Fruit fly (Drosophila melanogaster) S2 (cell line): ENCODE results near the gene mRpL36.

Source experiments
- CG8478 ChIP-seq: fragments of >200 bp; optimal IDR thresholded peaks from 2 replicates; lab custom pipeline; 2018
- CTCF ChIP-seq, 2 experiments: fragments of >200 bp; optimal IDR thresholded peaks; 2 replicates each; lab custom pipeline; 2018

mRpL36 gene

DNA sequence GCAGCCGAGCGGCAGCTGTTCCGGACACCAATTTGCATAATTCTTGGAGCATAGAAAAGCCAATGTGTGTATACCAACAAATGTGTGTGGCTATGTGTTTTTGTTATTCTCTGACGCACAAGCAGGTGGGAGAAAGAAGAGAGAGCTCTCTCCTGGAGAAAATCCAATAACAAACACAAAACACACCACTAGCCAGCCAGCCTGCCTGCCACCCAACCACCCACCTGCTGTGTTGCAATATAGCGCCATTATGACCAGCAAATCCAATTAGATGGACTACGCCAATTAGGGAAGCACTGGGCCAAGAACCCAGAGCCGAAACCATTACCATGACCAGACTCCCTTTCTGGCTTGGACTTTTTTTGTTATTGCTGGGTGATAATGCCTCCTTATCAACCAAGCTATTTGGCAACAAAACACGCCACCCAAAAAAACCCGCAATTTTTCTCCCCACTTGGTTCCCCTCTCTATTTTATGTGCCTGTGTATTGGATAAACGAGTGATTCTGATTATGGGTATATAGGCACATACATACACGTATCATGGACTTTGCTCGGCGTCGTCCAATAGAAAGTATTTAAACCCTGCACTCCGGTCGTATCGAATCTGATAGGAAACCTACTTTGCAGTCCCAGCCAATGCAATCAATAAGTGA, 3.6 kb upstream of the mRpL36 start:
- TF ChIP-seq CG8478 (lab: Kevin White, UChicago) (no peak), CTCF (optimal IDR thresholded peaks at IDR 0.05; lab: Kevin White, UChicago) (no peak)

DNA sequence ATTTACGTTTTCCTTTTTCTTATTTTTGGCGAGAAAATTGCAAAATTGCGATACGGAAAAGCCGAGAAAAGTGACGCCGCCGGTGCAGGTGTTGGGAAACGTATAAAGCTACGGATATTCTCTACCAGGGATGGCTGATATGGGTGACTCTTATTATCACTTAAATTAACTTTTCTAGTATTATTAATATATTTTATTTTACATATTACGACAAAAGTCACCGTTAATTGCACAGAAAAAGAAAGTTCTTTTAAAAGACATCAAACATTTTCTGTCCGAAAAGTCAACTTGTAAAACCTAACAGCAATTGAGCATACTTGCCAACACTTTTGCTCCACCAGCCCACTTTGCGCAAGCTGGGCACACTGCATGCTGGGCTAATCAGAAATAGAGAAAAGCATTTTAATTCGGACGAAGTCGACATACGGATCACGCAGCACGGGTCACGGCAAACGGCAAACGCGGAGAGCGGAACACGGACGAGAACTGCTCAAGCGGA, 2.8 kb upstream of the mRpL36 start, which contains the start of the genes Cds and Uba2:
Gene Cds, plus strand, starts transcription at position 51 of the 499 bp plus-strand sequence.
Gene Uba2, minus strand, starts transcription at position 107 of the 499 bp plus-strand sequence.
- TF ChIP-seq CG8478 (lab: Kevin White, UChicago) (no peak), CTCF (optimal IDR thresholded peaks at IDR 0.05; lab: Kevin White, UChicago) (no peak)

DNA sequence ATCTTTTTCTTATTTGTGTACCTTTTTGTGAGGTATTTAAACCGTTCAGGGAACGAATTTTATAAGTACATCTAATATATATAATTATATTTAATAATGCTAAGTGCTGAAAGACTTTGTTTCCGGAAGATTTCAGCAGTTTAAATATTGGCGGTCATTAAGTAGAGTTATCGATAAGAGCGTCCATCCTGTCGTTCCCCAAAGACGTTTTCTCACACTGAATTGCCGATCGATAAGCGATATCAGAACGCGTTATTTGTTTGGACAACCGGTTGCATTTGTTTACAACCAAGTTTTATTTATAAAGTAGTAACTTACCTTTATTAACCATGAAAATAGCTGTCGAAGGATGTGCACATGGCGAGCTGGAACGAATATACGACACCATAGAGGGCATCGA, 3.3 kb downstream of the mRpL36 start, which contains the start of gene ldbr:
Gene ldbr, plus strand, starts transcription at position 238 of the 400 bp plus-strand sequence.
- no peak for TF ChIP-seq CTCF (optimal IDR thresholded peaks at IDR 0.05; lab: Kevin White, UChicago)
- no peak for TF ChIP-seq CG8478 (lab: Kevin White, UChicago)

DNA sequence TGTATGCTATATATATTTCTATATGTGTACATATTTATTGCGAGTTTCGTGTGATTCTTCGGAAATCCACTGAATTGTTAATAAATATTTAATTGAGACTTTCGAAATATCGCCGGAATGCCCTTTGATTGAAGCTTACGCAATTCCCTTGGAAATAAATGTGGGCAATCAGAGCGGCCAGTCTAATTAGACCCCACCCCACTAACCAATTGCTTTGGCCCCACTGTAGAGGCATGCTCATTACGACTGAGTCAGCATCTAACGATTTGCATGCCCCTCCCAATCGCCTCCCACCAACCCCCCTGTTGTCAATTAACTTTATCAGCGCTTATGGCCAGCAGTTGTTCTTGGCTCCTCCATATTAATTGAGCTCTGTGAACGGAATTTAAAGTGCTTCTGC, 8.1 kb downstream of the mRpL36 start:
- TF ChIP-seq CTCF (optimal IDR thresholded peaks at IDR 0.05; lab: Kevin White, UChicago) = no peak
- TF ChIP-seq CG8478 (lab: Kevin White, UChicago) = no peak

DNA sequence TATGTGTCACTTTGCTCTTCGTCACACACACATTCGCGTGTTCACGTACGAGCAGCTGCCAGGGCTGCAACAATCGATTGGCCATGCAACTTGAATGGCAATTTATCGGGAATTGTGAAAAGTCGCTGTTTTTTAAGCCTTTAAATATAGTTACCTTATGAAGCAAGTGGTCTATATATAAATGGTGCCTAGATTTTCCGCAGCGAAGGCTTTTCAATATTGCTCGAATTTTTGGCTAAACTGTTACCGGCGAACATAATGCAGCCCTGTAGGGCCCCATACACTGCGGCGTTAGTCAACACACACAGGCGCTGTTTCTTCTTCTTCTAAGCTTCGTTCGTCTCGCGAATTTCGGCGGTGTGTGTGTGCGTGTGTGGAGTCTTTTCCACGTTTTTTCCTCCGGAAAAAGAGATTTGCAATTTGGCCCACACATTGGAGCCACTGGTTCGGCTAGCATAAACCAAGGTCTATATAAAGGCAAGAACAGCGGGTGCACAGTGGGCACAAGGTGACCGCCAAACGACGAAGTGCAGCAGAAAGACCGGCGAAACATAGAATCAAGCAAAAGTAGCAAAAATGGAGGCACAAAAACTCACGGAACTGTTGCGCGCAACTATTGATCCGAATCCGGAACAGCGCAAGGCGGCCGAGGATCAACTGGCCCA, 8.9 kb downstream of the mRpL36 start, which contains the start of the genes Arp3 and msk:
Gene Arp3, minus strand, starts transcription at position 39 of the 665 bp plus-strand sequence.
Gene msk, plus strand, starts transcription at position 316 of the 665 bp plus-strand sequence.
- TF ChIP-seq CG8478 (lab: Kevin White, UChicago) (no peak), CTCF (optimal IDR thresholded peaks at IDR 0.05; lab: Kevin White, UChicago) (peak in 1 of 2 experiments; percentile 16)

DNA sequence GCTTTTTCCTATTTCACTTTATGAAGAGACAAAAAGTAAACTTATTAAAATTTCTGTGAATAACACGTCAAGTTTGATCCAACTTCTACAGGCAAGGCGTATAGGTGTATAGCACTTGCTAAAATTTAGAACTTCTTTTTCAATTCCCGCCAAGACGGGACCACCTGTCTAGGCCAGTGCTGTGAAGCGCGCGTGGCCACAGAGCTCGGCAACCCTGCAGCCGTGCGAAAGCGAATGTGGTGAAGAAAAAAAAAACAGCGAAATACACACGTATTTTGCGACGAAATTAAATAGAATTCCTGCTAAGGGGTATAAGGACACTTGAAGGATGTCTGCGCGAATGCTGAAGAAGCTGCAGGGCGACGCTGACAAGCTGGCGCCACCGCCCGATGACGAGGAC, 14.8 kb downstream of the mRpL36 start, which contains the start of gene Nulp1:
Gene Nulp1, plus strand, starts transcription at position 198 of the 400 bp plus-strand sequence.
- no peak for TF ChIP-seq CTCF (optimal IDR thresholded peaks at IDR 0.05; lab: Kevin White, UChicago)
- no peak for TF ChIP-seq CG8478 (lab: Kevin White, UChicago)

DNA sequence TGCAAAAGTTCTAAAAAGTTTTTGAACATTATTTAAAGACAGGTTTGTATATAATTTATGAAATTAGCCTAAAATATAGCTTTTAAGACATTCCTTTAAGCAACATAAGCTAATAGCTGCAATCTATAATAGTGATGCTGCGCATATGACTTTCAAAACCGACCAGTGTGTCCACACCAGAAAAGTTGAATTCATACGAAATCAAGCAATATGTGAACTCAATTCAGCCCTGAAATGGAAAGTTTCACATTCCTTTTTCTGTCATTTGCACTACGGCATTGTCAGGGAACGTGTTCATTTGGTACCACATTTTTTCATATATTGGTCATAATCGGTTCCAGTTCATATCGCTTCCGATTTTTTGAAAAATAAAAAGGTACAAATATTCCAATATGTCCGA, 16.0 kb downstream of the mRpL36 start, which contains the start of gene fan:
Gene fan, plus strand, starts transcription at position 247 of the 400 bp plus-strand sequence.
- TF ChIP-seq CG8478 (lab: Kevin White, UChicago) (no peak), CTCF (optimal IDR thresholded peaks at IDR 0.05; lab: Kevin White, UChicago) (no peak)

DNA sequence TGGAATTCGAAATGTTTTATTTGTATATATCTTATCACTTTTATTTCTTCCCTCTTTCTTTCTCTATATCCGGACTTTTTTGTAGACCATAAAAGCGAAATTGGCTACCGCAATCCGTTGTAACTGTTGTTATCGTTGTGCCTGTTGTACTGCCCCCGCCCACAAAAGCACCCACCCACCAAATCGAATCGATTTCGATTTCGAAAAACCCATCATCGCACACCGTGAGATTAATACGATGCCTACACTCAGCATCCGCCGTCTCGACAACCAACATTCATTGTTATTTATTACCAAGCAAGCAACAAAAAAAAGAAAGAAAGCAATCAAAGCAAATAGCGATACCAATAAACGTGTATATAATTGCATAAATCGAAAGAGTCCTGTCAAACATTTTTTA, 16.7 kb downstream of the mRpL36 start:
- TF ChIP-seq CG8478 (lab: Kevin White, UChicago) (no peak), CTCF (optimal IDR thresholded peaks at IDR 0.05; lab: Kevin White, UChicago) (no peak)

DNA sequence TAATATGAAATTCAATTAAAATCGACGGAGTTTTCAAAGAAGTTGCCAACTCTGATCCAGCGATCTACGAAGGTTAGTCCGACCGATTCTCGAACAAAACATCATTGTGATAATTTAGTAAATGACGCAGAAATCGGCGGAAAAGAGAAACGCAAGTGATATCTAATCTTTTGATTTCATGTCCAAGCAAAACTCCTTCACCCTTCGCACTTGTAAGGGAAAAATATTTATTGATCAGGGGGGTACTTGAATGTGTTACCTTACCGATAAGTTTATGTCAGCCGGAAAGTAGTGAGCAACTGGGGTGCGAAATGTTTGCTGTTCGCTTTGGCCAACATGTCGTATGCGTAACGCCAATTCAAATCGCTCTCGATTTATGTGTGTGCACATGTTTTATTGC, 27.8 kb downstream of the mRpL36 start:
- TF ChIP-seq CTCF (optimal IDR thresholded peaks at IDR 0.05; lab: Kevin White, UChicago) (no peak), CG8478 (lab: Kevin White, UChicago) (no peak)

DNA sequence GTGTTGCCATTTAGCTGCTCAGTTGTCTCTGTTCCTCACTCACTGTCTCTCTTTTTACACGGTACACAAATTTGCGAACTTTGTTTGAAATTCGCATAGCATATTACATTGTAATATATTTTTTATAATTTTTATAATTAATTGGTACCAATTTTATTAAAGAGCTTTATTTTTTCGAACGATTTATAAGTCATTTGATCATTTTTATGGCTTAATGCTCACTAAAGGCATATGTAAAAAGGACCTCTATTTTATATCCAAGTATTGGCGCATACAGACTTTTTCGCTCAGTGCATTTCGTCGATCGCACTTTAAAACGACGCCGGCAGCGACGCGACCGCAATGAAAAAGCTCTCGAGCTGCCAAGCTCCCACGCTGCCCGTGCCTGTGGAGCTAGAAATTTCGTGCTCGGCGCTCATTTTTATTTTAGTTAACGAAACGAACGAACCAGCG, 28.8 kb downstream of the mRpL36 start:
- no peak for TF ChIP-seq CTCF (optimal IDR thresholded peaks at IDR 0.05; lab: Kevin White, UChicago)
- no peak for TF ChIP-seq CG8478 (lab: Kevin White, UChicago)

DNA sequence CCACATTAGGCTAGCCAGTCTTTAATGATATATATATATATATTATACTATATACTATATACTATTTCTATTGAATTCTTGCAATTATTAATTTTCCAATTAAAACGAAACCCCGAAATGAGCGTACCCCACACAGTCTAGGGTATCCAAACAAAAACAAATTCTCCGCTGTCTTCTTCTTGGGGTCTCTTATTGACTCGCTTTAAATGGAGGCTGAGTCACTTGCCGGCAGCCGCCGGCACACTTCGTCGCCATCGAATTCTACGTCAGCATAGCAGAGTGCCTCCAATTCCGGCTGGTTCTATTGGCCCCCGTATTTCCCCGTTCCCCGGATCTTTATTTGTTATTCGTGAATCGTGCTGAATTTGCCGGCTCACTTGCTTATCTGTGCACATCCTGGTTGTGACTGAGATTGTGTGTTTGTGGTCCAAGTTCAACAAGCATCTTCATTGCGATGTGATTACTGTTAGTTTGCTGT, 30.2 kb downstream of the mRpL36 start:
- no peak for TF ChIP-seq CTCF (optimal IDR thresholded peaks at IDR 0.05; lab: Kevin White, UChicago)
- no peak for TF ChIP-seq CG8478 (lab: Kevin White, UChicago)

DNA sequence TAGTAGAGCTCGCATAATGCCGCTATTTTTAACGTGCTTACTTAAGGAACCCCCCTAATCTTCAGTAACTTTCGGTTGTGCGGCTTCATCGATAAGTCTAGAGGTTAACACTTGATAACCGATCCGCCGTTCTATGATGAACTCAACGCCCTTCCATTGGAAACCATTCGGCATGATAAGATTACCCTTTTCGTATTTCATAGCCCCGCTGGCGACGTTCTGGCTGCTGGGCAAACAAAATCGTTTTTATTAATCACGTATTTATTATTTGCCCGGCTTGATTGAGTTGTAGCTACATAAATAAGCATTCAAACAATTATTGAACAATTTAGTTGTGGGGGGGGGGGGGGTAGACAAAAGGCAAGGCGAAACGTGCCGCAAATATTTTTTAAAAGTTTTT, 31.4 kb downstream of the mRpL36 start:
- TF ChIP-seq CTCF (optimal IDR thresholded peaks at IDR 0.05; lab: Kevin White, UChicago) = no peak
- no peak for TF ChIP-seq CG8478 (lab: Kevin White, UChicago)

DNA sequence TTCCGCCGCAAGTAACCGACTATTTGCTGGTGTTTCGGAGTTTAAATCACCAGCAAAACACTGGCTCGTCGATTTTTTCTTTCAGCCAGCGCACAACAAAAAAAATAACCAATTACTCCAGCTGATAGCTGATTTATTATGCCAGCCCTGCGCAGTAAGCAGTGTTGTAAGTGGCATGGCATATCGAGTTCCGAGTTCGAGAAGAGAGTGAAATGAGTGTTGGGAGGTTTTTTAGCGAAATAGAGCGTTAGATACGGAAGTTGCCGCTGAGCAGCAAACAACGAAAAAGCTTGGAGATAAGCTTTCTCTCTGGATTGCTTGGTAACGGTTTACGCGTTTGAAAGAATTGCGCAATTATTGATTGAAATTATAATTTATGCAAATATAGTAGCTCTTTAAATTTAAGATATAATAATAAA, 33.3 kb downstream of the mRpL36 start, which contains the start of gene CG7565:
Gene CG7565, minus strand, starts transcription at position 137 of the 419 bp plus-strand sequence.
- TF ChIP-seq CG8478 (lab: Kevin White, UChicago) (no peak), CTCF (optimal IDR thresholded peaks at IDR 0.05; lab: Kevin White, UChicago) (no peak)

DNA sequence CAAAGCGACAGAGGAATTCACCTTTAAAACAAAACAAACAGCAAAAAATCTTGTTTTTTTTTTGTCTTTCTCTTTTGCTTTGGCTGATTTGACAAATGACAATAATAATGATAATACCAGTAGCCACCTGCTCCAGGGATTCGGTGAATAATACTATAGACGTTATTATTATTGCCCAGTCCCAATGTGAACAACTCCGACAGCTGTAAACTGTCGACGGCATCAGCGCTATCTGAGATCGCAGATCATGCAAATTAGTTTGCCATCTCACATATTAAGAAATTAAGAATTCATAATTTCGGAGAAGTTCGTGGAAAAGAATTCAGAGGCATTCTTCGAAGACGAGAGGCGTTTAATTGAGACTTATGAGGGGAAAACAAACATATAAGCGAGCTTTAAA, 38.7 kb downstream of the mRpL36 start:
- TF ChIP-seq CTCF (optimal IDR thresholded peaks at IDR 0.05; lab: Kevin White, UChicago) = no peak

DNA sequence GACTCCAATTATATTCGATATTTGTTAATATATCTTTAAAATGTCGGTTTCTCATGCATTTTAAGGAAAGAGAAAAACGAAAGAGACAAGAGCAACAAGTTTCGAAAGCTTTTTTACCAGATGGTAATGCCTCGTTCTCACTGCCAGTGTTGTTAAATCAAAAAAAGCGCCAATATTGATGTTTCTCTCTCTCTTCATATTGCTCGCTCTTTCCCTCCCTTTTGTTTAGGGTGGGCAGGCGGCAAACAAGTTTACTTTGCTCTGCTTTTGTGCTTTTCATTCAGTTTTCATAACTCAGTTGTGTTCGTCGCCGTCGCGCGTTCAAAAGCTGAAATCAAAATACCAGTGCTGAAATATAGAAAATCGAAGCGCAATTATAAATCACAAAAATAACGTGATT, 43.1 kb downstream of the mRpL36 start:
- no peak for TF ChIP-seq CTCF (optimal IDR thresholded peaks at IDR 0.05; lab: Kevin White, UChicago)
- no peak for TF ChIP-seq CG8478 (lab: Kevin White, UChicago)
